Fruit fly (Drosophila melanogaster) whole organism, embryonic: ENCODE results near the gene Targ3.
A peak's percentile ranks its signal among the peaks of the same experiment; 100 is the strongest.

Experiments used
- CG11247 ChIP-seq: fragments of 200-800 bp; sonication (Bioruptor generic); IDR thresholded peaks from 2 replicates; pipeline ENCODE4 v1.3.6; 2022; ENCODE audit warnings: missing biosample characterization, missing genetic modification characterization
- CG11398 ChIP-seq: fragments of 200-800 bp; sonication (Bioruptor generic); optimal IDR thresholded peaks from 2 replicates; lab custom pipeline; 2016; ENCODE audit warnings: missing biosample characterization, missing genetic modification characterization
- CG12155 ChIP-seq: fragments of 200-800 bp; sonication (Bioruptor generic); optimal IDR thresholded peaks from 3 replicates; lab custom pipeline; 2016; ENCODE audit warnings: missing biosample characterization, missing genetic modification characterization
- CG16813 ChIP-seq: fragments of 200-800 bp; sonication (Bioruptor generic); IDR thresholded peaks from 3 replicates; pipeline ENCODE4 v1.3.6; 2022; ENCODE audit warnings: missing biosample characterization, missing genetic modification characterization; ENCODE audit not compliant: partially characterized antibody
- CG18476 ChIP-seq: fragments of 200-800 bp; sonication (Bioruptor generic); optimal IDR thresholded peaks from 2 replicates; lab custom pipeline; 2016; ENCODE audit warnings: missing biosample characterization, mild to moderate bottlenecking, missing genetic modification characterization
- CG31224 ChIP-seq: fragments of 200-800 bp; sonication (Bioruptor generic); IDR thresholded peaks from 2 replicates; pipeline ENCODE4 v1.3.6; 2022; ENCODE audit warnings: missing biosample characterization, missing genetic modification characterization
- CG3726 ChIP-seq: fragments of 200-800 bp; sonication (Bioruptor generic); IDR thresholded peaks from 3 replicates; pipeline ENCODE4, ENCODE4 v1.3.6; 2022; ENCODE audit warnings: missing biosample characterization, missing genetic modification characterization
- CG3847 ChIP-seq: fragments of 200-800 bp; sonication (Bioruptor generic); IDR thresholded peaks from 2 replicates; pipeline ENCODE4 v1.3.6; 2022; ENCODE audit warnings: missing biosample characterization, missing genetic modification characterization
- CG4328 ChIP-seq: fragments of 200-800 bp; sonication (Bioruptor generic); optimal IDR thresholded peaks from 3 replicates; lab custom pipeline; 2017; ENCODE audit warnings: missing biosample characterization, missing genetic modification reagents, missing genetic modification characterization
- CG43689 ChIP-seq: fragments of 200-800 bp; sonication (Bioruptor generic); IDR thresholded peaks from 2 replicates; pipeline ENCODE4 v1.3.6; 2022; ENCODE audit warnings: missing biosample characterization, missing genetic modification characterization
- CG4730 ChIP-seq: fragments of 200-800 bp; sonication (Bioruptor generic); IDR thresholded peaks from 2 replicates; pipeline ENCODE4 v1.3.6; 2022; ENCODE audit warnings: missing biosample characterization, missing genetic modification characterization
- CG4820 ChIP-seq: fragments of 200-800 bp; sonication (Bioruptor generic); optimal IDR thresholded peaks from 3 replicates; lab custom pipeline; 2016; ENCODE audit warnings: missing biosample characterization, missing genetic modification characterization
- CG6791 ChIP-seq: fragments of 200-800 bp; sonication (Bioruptor generic); IDR thresholded peaks from 3 replicates; pipeline ENCODE4 v1.3.6; 2022; ENCODE audit warnings: missing biosample characterization, missing genetic modification characterization; ENCODE audit not compliant: partially characterized antibody
- CG6813 ChIP-seq: fragments of 200-800 bp; sonication (Bioruptor generic); optimal IDR thresholded peaks from 2 replicates; lab custom pipeline; 2017; ENCODE audit warnings: missing biosample characterization, missing genetic modification characterization, mild to moderate bottlenecking, moderate library complexity, missing genetic modification reagents
- CG7928 ChIP-seq: fragments of 200-800 bp; sonication (Bioruptor generic); optimal IDR thresholded peaks from 2 replicates; lab custom pipeline; 2017; ENCODE audit warnings: missing biosample characterization, mild to moderate bottlenecking, missing genetic modification characterization
- CG9437 ChIP-seq: fragments of 200-800 bp; sonication (Bioruptor generic); optimal IDR thresholded peaks from 2 replicates; lab custom pipeline; 2018; ENCODE audit warnings: missing biosample characterization, mild to moderate bottlenecking, missing genetic modification characterization
- CHES-1-like ChIP-seq: fragments of 200-800 bp; sonication (Bioruptor generic); optimal IDR thresholded peaks from 2 replicates; lab custom pipeline; 2016; ENCODE audit warnings: missing biosample characterization, missing genetic modification characterization
- Drgx ChIP-seq: fragments of 200-800 bp; sonication (Bioruptor generic); IDR thresholded peaks from 2 replicates; pipeline ENCODE4 v1.3.6; 2022; ENCODE audit warnings: missing biosample characterization, missing genetic modification characterization
- Hr51 ChIP-seq, 2 experiments: fragments of 200-800 bp; sonication (Bioruptor generic); optimal IDR thresholded peaks; 2 replicates in 1 of 2; 3 replicates in 1 of 2; lab custom pipeline; 2016 to 2018; ENCODE audit warnings: missing biosample characterization in 2 of 2, missing genetic modification characterization in 2 of 2, mild to moderate bottlenecking in 1 of 2, moderate library complexity in 1 of 2
- Lhr ChIP-seq: fragments of 200-800 bp; sonication (Bioruptor generic); optimal IDR thresholded peaks from 3 replicates; lab custom pipeline; 2017; ENCODE audit warnings: mild to moderate bottlenecking, missing biosample characterization, missing genetic modification reagents, missing genetic modification characterization
- MBD-R2 ChIP-seq: fragments of 200-800 bp; sonication (Bioruptor generic); IDR thresholded peaks from 2 replicates; pipeline ENCODE4 v1.3.6; 2022; ENCODE audit warnings: missing biosample characterization, missing genetic modification characterization
- NfI ChIP-seq: fragments of 200-800 bp; sonication (Bioruptor generic); optimal IDR thresholded peaks from 3 replicates; lab custom pipeline; 2018; ENCODE audit warnings: missing biosample characterization, mild to moderate bottlenecking, missing genetic modification characterization, moderate library complexity
- Pdp1 ChIP-seq, 2 experiments: fragments of 200-800 bp; sonication (Bioruptor generic); optimal IDR thresholded peaks; 3 replicates each; lab custom pipeline; 2016; ENCODE audit warnings: missing biosample characterization in 2 of 2, missing genetic modification characterization in 2 of 2, mild to moderate bottlenecking in 1 of 2, moderate library complexity in 1 of 2
- Side ChIP-seq: fragments of 200-800 bp; sonication (Bioruptor generic); optimal IDR thresholded peaks from 2 replicates; lab custom pipeline; 2016; ENCODE audit warnings: missing biosample characterization, missing genetic modification characterization
- Trl ChIP-seq, 3 experiments: fragments of >200 bp in 2 of 3; fragments of 200-800 bp in 1 of 3; sonication (Bioruptor generic) in 1 of 3; optimal IDR thresholded peaks; 2 replicates in 1 of 3; 3 replicates in 2 of 3; lab custom pipeline; 2016 to 2017; ENCODE audit warnings: missing biosample characterization in 1 of 3, missing genetic modification characterization in 1 of 3
- Xrp1 ChIP-seq: fragments of 200-800 bp; sonication (Bioruptor generic); IDR thresholded peaks from 2 replicates; pipeline ENCODE4 v1.3.6; 2022; ENCODE audit warnings: missing biosample characterization, missing genetic modification characterization
- al ChIP-seq: fragments of 200-800 bp; sonication (Bioruptor generic); IDR thresholded peaks from 2 replicates; pipeline ENCODE4 v1.3.6; 2022; ENCODE audit warnings: missing biosample characterization, missing genetic modification characterization
- bcd ChIP-seq: fragments of 200-800 bp; sonication (Bioruptor generic); optimal IDR thresholded peaks from 2 replicates; lab custom pipeline; 2017; ENCODE audit warnings: missing biosample characterization, mild to moderate bottlenecking, missing genetic modification characterization
- bowl ChIP-seq: fragments of 200-800 bp; sonication (Bioruptor generic); IDR thresholded peaks from 2 replicates; pipeline ENCODE4 v1.3.6; 2022; ENCODE audit warnings: missing biosample characterization, missing genetic modification characterization
- bsh ChIP-seq, 2 experiments: fragments of 200-800 bp; sonication (Bioruptor generic); optimal IDR thresholded peaks; 2 replicates each; lab custom pipeline; 2017 to 2018; ENCODE audit warnings: mild to moderate bottlenecking in 2 of 2, missing biosample characterization in 2 of 2, missing genetic modification characterization in 2 of 2, moderate library complexity in 1 of 2
- cg ChIP-seq: fragments of 200-800 bp; sonication (Bioruptor generic); optimal IDR thresholded peaks from 3 replicates; lab custom pipeline; 2019; ENCODE audit warnings: missing biosample characterization, mild to moderate bottlenecking, missing genetic modification characterization, moderate library complexity
- crol ChIP-seq: fragments of 200-800 bp; sonication (Bioruptor generic); IDR thresholded peaks from 2 replicates; pipeline ENCODE4 v1.3.6; 2022; ENCODE audit warnings: missing biosample characterization, missing genetic modification characterization
- dpn ChIP-seq, 2 experiments: fragments of 200-800 bp; sonication (Bioruptor generic); optimal IDR thresholded peaks; 3 replicates each; lab custom pipeline; 2016; ENCODE audit warnings: missing biosample characterization in 2 of 2, missing genetic modification characterization in 2 of 2
- ewg ChIP-seq: fragments of 200-800 bp; sonication (Bioruptor generic); optimal IDR thresholded peaks from 3 replicates; lab custom pipeline; 2017; ENCODE audit warnings: mild to moderate bottlenecking, missing biosample characterization, missing genetic modification reagents, missing genetic modification characterization
- gsb ChIP-seq: fragments of 200-800 bp; sonication (Bioruptor generic); IDR thresholded peaks from 2 replicates; pipeline ENCODE4 v1.3.6; 2022; ENCODE audit warnings: missing biosample characterization, missing genetic modification characterization
- jumu ChIP-seq: fragments of 200-800 bp; sonication (Bioruptor generic); optimal IDR thresholded peaks from 3 replicates; lab custom pipeline; 2016; ENCODE audit warnings: missing biosample characterization, missing genetic modification characterization
- sc ChIP-seq, 3 experiments: fragments of >200 bp in 2 of 3; fragments of 200-800 bp in 1 of 3; sonication (Bioruptor generic) in 1 of 3; optimal IDR thresholded peaks; 2 replicates in 2 of 3; 3 replicates in 1 of 3; lab custom pipeline; 2017; ENCODE audit warnings: mild to moderate bottlenecking in 1 of 3, missing biosample characterization in 1 of 3, missing genetic modification characterization in 1 of 3, missing genetic modification reagents in 1 of 3
- vnd ChIP-seq: fragments of 200-800 bp; sonication (Bioruptor generic); IDR thresholded peaks from 3 replicates; pipeline ENCODE4 v1.3.6; 2022; ENCODE audit warnings: missing biosample characterization, missing genetic modification characterization; ENCODE audit not compliant: partially characterized antibody
- z ChIP-seq: fragments of 200-800 bp; sonication (Bioruptor generic); IDR thresholded peaks from 3 replicates; pipeline ENCODE4 v1.3.6; 2022; ENCODE audit warnings: missing biosample characterization, missing genetic modification characterization

Gene Targ3

DNA sequence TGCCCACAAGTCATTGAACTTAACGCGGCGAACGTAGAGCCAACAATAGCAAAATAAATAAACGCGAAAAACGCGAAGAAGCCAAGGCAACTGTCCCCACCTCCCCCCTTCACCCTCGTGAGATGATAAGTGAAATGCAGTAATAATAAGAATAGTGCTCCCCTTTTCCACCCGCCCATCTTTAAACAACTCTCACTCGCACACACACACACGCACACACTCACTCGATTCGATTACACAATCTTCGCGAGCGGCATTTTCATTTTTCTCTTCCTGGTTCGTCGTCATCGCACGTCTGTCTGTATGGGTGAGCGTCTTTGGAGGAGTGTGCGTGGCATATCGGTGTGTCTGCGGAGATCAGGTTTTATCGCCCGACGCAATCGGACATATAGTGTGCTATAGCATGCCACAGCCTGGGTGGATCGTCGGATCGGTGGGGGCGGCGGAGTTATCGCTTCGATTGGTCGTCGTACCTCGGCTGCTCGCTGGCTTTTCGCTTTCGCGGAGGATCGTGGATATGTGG is 28.1 kb downstream of the Targ3 start (continued):
- TF ChIP-seq dpn (GFP tag; optimal IDR thresholded peaks at IDR 0.05; lab: Kevin White, UChicago) = no peak

DNA sequence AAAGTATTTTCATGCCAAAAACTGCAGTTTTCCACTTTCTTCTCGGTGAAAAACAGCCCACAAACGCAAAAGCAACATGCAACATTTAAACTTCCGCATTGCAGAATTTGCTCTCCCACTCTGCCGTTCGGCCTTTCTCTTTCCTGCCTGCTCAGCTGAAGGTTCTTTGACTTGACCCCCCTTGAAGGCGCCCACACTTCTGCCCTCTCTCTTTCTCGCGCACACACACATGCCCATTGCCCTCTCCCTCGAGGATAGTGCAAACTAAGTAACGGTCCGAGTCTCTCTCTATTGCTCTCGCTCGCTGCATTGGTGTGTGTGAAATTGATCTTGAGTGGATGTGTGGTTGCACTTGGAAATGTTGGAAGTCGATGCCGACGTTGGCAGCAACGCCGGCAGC is 29.0 kb downstream of the Targ3 start:
- TF ChIP-seq crol (peak; percentile 28; the same call in 1 of the 2 replicates), NfI (GFP tag; lab: Kevin White, UChicago) (no peak), jumu (no peak), CHES-1-like (GFP tag; lab: Kevin White, UChicago) (no peak), CG4328 (GFP tag; lab: Kevin White, UChicago) (no peak), CG31224 (GFP tag; lab: Robert Waterston, UW) (no peak), z (GFP tag; lab: Robert Waterston, UW) (0 out of 3 replicates have a peak, but pooled peaks have one; percentile 33), cg (peak; percentile 38), sc (optimal IDR thresholded peaks at IDR 0.05; lab: Kevin White, UChicago) (no peak), sc (GFP tag; optimal IDR thresholded peaks at IDR 0.05; lab: Kevin White, UChicago) (no peak), Side (no peak), Pdp1 (GFP tag; optimal IDR thresholded peaks at IDR 0.05; lab: Kevin White, UChicago) (no peak), ewg (GFP tag; lab: Kevin White, UChicago) (no peak), CG18476 (GFP tag; lab: Kevin White, UChicago) (no peak), Trl (optimal IDR thresholded peaks at IDR 0.05; lab: Kevin White, UChicago) (peak in 1 of 2 experiments; percentile 44), Trl (GFP tag; optimal IDR thresholded peaks at IDR 0.05; lab: Kevin White, UChicago) (no peak)

DNA sequence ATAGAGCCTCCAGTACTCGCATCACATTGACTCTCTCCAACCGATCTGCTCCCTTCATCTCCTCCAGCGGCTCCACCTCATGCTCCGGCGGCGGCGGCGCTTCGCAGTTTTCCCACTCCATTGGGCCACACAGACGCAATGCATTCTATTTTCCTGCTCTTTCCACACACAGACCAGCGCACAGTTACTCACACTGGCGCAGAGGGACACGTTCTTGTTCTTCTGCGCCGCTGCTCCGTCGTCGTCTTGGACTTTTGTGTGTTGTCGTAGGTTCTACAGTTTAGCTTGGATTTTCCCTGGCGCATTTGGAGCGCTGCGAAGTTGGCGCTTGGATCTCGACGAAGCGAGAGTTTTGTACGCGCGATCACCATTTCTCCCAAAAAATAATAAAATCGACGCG is 29.7 kb downstream of the Targ3 start, which contains the start of gene Eip78C:
Gene Eip78C, plus strand, starts transcription at position 301 of the 400 bp plus-strand sequence.
- TF ChIP-seq cg = peak; percentile 30
- no peak for TF ChIP-seq al (GFP tag; lab: Robert Waterston, UW)
- peak in 1 of 2 experiments; percentile 11 for TF ChIP-seq Trl (optimal IDR thresholded peaks at IDR 0.05; lab: Kevin White, UChicago)
- TF ChIP-seq Trl (GFP tag; optimal IDR thresholded peaks at IDR 0.05; lab: Kevin White, UChicago) = no peak
- 0 out of 2 replicates have a peak, but pooled peaks have one; percentile 12 for TF ChIP-seq gsb

DNA sequence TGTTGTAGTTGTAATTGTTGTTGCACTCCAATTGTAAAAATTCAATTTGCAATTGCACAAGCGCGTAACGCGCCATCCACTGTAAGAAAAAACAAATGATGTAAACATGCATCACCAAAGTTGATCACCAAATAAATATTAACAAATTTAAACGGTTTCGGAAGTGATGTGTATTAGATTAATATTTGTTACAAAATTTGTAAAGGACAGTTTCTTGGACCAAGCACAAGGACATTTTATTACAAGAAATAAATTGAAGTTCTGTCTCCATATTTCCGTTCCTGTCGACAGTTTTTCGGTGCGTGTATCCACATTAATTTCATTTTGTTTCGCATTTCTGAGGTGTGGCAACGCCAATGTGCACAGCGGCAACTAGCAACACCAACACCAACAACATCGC is 33.1 kb downstream of the Targ3 start:
- TF ChIP-seq Drgx (GFP tag; lab: Robert Waterston, UW) (peak; percentile 76), bsh (GFP tag; optimal IDR thresholded peaks at IDR 0.05; lab: Kevin White, UChicago) (peak in 1 of 2 experiments; percentile 10), CG7928 (GFP tag; lab: Kevin White, UChicago) (no peak), Xrp1 (GFP tag; lab: Robert Waterston, UW) (no peak)
- TF ChIP-seq, all 482 proteins: peak for 2

DNA sequence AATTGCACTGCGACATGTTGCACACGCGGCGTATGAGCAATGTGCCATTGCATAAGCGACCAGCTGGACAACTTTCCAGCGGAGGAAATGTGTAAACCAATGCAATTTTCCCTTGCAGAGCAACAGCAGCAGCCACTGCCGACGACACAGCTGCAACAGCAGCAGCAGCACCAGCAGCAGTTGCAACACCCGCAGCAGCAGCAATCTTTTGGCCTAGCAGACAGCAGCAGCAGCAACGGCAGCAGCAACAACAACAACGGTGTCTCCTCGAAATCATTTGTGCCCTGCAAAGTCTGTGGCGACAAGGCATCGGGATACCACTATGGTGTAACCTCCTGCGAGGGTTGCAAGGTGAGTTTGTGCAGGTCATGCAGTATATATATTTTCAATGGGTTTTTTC is 34.1 kb downstream of the Targ3 start:
- TF ChIP-seq CG3847 (GFP tag; lab: Robert Waterston, UW) (0 out of 2 replicates have a peak, but pooled peaks have one; percentile 13), CG11247 (GFP tag; lab: Robert Waterston, UW) (no peak)

DNA sequence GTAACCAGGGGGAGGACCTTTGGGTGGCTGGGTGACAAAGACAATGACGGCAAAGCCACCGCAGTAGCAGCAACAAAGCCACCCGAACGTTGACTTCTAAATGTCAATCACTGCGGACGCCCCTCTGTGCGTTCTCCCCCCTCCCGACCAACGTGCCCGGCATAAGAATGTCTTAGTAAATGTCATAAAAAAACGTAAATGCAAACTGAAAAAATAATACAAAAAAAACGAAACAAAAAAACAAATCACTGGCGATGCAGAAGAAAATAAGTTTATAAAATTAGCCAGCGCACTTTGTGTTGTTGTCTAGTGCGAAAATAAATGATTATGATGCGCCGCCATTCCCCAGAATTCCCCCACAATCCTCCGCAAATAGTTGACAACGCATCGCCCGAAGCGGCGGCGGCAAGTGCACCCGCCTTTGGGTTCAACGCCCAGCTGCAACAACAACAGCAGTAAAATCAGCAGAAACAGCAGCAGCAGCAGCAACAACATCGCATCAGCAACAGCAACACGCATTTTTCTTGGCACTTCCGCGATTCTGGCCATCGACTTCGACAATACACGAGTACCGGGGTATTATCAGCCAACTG is 40.4 kb downstream of the Targ3 start:
- TF ChIP-seq CG6791 = no peak
- TF ChIP-seq bsh (GFP tag; optimal IDR thresholded peaks at IDR 0.05; lab: Kevin White, UChicago) = peak in 1 of 2 experiments; percentile 86
- TF ChIP-seq CG16813 (GFP tag; lab: Robert Waterston, UW) = no peak
- TF ChIP-seq CG3726 (GFP tag; lab: Robert Waterston, UW) = no peak
- no peak for TF ChIP-seq Hr51 (GFP tag; optimal IDR thresholded peaks at IDR 0.05; lab: Kevin White, UChicago)
- TF ChIP-seq CG9437 (GFP tag; lab: Kevin White, UChicago) = no peak
- no peak for TF ChIP-seq CG6813 (GFP tag; lab: Kevin White, UChicago)
- no peak for TF ChIP-seq CG43689 (GFP tag; lab: Robert Waterston, UW)
- TF ChIP-seq bcd (GFP tag; lab: Kevin White, UChicago) = no peak
- TF ChIP-seq bowl (GFP tag; lab: Robert Waterston, UW) = no peak
- 0 out of 2 replicates have a peak, but pooled peaks have one; percentile 7 for TF ChIP-seq CG4730 (GFP tag; lab: Robert Waterston, UW)
- no peak for TF ChIP-seq CG11398
- TF ChIP-seq CG12155 (GFP tag; lab: Kevin White, UChicago) = no peak
- TF ChIP-seq CG4820 (GFP tag; lab: Kevin White, UChicago) = no peak
- no peak for TF ChIP-seq MBD-R2
- TF ChIP-seq Drgx (GFP tag; lab: Robert Waterston, UW) = peak; percentile 78
- TF ChIP-seq Lhr (GFP tag; lab: Kevin White, UChicago) = no peak
- TF ChIP-seq vnd (GFP tag; lab: Robert Waterston, UW) = no peak
